Fruit fly (Drosophila melanogaster) whole organism, embryonic: ENCODE results near the gene UbcE2M.

Experiments used
- Atf-2 ChIP-seq: fragments of 200-800 bp; sonication (Bioruptor generic); optimal IDR thresholded peaks from 2 replicates; lab custom pipeline; 2016; ENCODE audit warnings: missing biosample characterization, missing genetic modification characterization
- Atf6 ChIP-seq: fragments of 200-800 bp; sonication (Bioruptor generic); IDR thresholded peaks from 2 replicates; pipeline ENCODE4 v1.3.6; 2022; ENCODE audit warnings: missing biosample characterization, missing genetic modification characterization
- Bdp1 ChIP-seq: fragments of 200-800 bp; sonication (Bioruptor generic); optimal IDR thresholded peaks from 3 replicates; lab custom pipeline; 2016; ENCODE audit warnings: missing biosample characterization, missing genetic modification characterization
- CG10543 ChIP-seq: fragments of 200-800 bp; sonication (Bioruptor generic); optimal IDR thresholded peaks from 3 replicates; lab custom pipeline; 2017; ENCODE audit warnings: missing biosample characterization, mild to moderate bottlenecking, missing genetic modification characterization, moderate library complexity
- CG11695 ChIP-seq: fragments of 200-800 bp; sonication (Bioruptor generic); IDR thresholded peaks from 3 replicates; pipeline ENCODE4 v1.3.6; 2022; ENCODE audit warnings: missing biosample characterization, missing genetic modification characterization
- CG14014 ChIP-seq: fragments of 200-800 bp; sonication (Bioruptor generic); IDR thresholded peaks from 2 replicates; pipeline ENCODE4 v1.3.6; 2022; ENCODE audit warnings: missing biosample characterization, missing genetic modification characterization
- CG16779 ChIP-seq: fragments of 200-800 bp; sonication (Bioruptor generic); IDR thresholded peaks from 2 replicates; pipeline ENCODE4 v1.3.6; 2022; ENCODE audit warnings: missing biosample characterization, missing genetic modification characterization
- CG18619 ChIP-seq: fragments of 200-800 bp; sonication (Bioruptor generic); optimal IDR thresholded peaks from 3 replicates; lab custom pipeline; 2017; ENCODE audit warnings: missing biosample characterization, mild to moderate bottlenecking, missing genetic modification characterization
- CG2889 ChIP-seq: fragments of 200-800 bp; sonication (Bioruptor generic); IDR thresholded peaks from 3 replicates; pipeline ENCODE4 v1.3.6; 2022; ENCODE audit warnings: missing biosample characterization, missing genetic modification characterization
- CG32772 ChIP-seq: fragments of 200-800 bp; sonication (Bioruptor generic); IDR thresholded peaks from 2 replicates; pipeline ENCODE4 v1.3.6; 2022; ENCODE audit warnings: missing biosample characterization, missing genetic modification characterization
- CG33557 ChIP-seq: fragments of 200-800 bp; sonication (Bioruptor generic); optimal IDR thresholded peaks from 2 replicates; lab custom pipeline; 2019; ENCODE audit warnings: missing biosample characterization, mild to moderate bottlenecking, missing genetic modification characterization, moderate library complexity
- CG34224 ChIP-seq: fragments of 200-800 bp; sonication (Bioruptor generic); IDR thresholded peaks from 3 replicates; pipeline ENCODE4 v1.3.6; 2022; ENCODE audit warnings: missing biosample characterization, missing genetic modification characterization; ENCODE audit not compliant: partially characterized antibody
- CG3847 ChIP-seq: fragments of 200-800 bp; sonication (Bioruptor generic); IDR thresholded peaks from 2 replicates; pipeline ENCODE4 v1.3.6; 2022; ENCODE audit warnings: missing biosample characterization, missing genetic modification characterization
- CG6689 ChIP-seq: fragments of 200-800 bp; sonication (Bioruptor generic); IDR thresholded peaks from 2 replicates; pipeline ENCODE4 v1.3.6; 2022; ENCODE audit warnings: missing biosample characterization, missing genetic modification characterization
- CG7963 ChIP-seq: fragments of 200-800 bp; sonication (Bioruptor generic); IDR thresholded peaks from 3 replicates; pipeline ENCODE4 v1.3.6; 2022; ENCODE audit warnings: missing biosample characterization, missing genetic modification characterization; ENCODE audit not compliant: partially characterized antibody
- CG9437 ChIP-seq: fragments of 200-800 bp; sonication (Bioruptor generic); optimal IDR thresholded peaks from 2 replicates; lab custom pipeline; 2018; ENCODE audit warnings: missing biosample characterization, mild to moderate bottlenecking, missing genetic modification characterization
- CG9797 ChIP-seq: fragments of 200-800 bp; sonication (Bioruptor generic); optimal IDR thresholded peaks from 3 replicates; lab custom pipeline; 2018; ENCODE audit warnings: missing biosample characterization, mild to moderate bottlenecking, missing genetic modification characterization
- CG9817 ChIP-seq: fragments of 200-800 bp; sonication (Bioruptor generic); optimal IDR thresholded peaks from 2 replicates; lab custom pipeline; 2018; ENCODE audit warnings: missing biosample characterization, mild to moderate bottlenecking, missing genetic modification characterization, moderate library complexity
- Dbx ChIP-seq: fragments of 200-800 bp; sonication (Bioruptor generic); IDR thresholded peaks from 3 replicates; pipeline ENCODE4 v1.3.6; 2022; ENCODE audit warnings: missing biosample characterization, missing genetic modification characterization
- Dll ChIP-seq: fragments of 200-800 bp; sonication (Bioruptor generic); IDR thresholded peaks from 4 replicates; pipeline ENCODE4 v1.3.6; 2022; ENCODE audit warnings: missing biosample characterization, missing genetic modification characterization; ENCODE audit not compliant: partially characterized antibody
- E2f2 ChIP-seq: fragments of 200-800 bp; sonication (Bioruptor generic); IDR thresholded peaks from 2 replicates; pipeline ENCODE4 v1.3.6; 2022; ENCODE audit warnings: missing biosample characterization, missing genetic modification characterization
- Fer2 ChIP-seq: fragments of 200-800 bp; sonication (Bioruptor generic); optimal IDR thresholded peaks from 2 replicates; lab custom pipeline; 2018; ENCODE audit warnings: missing biosample characterization, mild to moderate bottlenecking, missing genetic modification characterization, moderate library complexity
- Hand ChIP-seq: fragments of 200-800 bp; sonication (Bioruptor generic); optimal IDR thresholded peaks from 2 replicates; lab custom pipeline; 2017; ENCODE audit warnings: mild to moderate bottlenecking, missing biosample characterization, missing genetic modification reagents, missing genetic modification characterization
- Hr51 ChIP-seq, 2 experiments: fragments of 200-800 bp; sonication (Bioruptor generic); optimal IDR thresholded peaks; 2 replicates in 1 of 2; 3 replicates in 1 of 2; lab custom pipeline; 2016 to 2018; ENCODE audit warnings: missing biosample characterization in 2 of 2, missing genetic modification characterization in 2 of 2, mild to moderate bottlenecking in 1 of 2, moderate library complexity in 1 of 2
- NC2α ChIP-seq: fragments of 200-800 bp; sonication (Bioruptor generic); optimal IDR thresholded peaks from 2 replicates; lab custom pipeline; 2016; ENCODE audit warnings: missing biosample characterization, missing genetic modification characterization
- ap ChIP-seq: fragments of 200-800 bp; sonication (Bioruptor generic); IDR thresholded peaks from 2 replicates; pipeline ENCODE4 v1.3.6; 2022; ENCODE audit warnings: missing biosample characterization, missing genetic modification characterization
- ara ChIP-seq: fragments of 200-800 bp; sonication (Bioruptor generic); IDR thresholded peaks from 2 replicates; pipeline ENCODE4 v1.3.6; 2022; ENCODE audit warnings: missing biosample characterization, missing genetic modification characterization
- bbx ChIP-seq: fragments of 200-800 bp; sonication (Bioruptor generic); IDR thresholded peaks from 2 replicates; pipeline ENCODE4 v1.3.6; 2022; ENCODE audit warnings: missing biosample characterization, missing genetic modification characterization; ENCODE audit not compliant: partially characterized antibody
- cg ChIP-seq: fragments of 200-800 bp; sonication (Bioruptor generic); optimal IDR thresholded peaks from 3 replicates; lab custom pipeline; 2019; ENCODE audit warnings: missing biosample characterization, mild to moderate bottlenecking, missing genetic modification characterization, moderate library complexity
- corto ChIP-seq: fragments of 200-800 bp; sonication (Bioruptor generic); optimal IDR thresholded peaks from 2 replicates; lab custom pipeline; 2016; ENCODE audit warnings: missing biosample characterization, mild to moderate bottlenecking, missing genetic modification characterization, moderate library complexity
- crp ChIP-seq, 2 experiments: fragments of 200-800 bp; sonication (Bioruptor generic); optimal IDR thresholded peaks; 2 replicates in 1 of 2; 3 replicates in 1 of 2; lab custom pipeline; 2017; ENCODE audit warnings: missing biosample characterization in 2 of 2, missing genetic modification characterization in 2 of 2, mild to moderate bottlenecking in 1 of 2, moderate library complexity in 1 of 2
- emc ChIP-seq: fragments of 200-800 bp; sonication (Bioruptor generic); optimal IDR thresholded peaks from 2 replicates; lab custom pipeline; 2016; ENCODE audit warnings: missing biosample characterization, missing genetic modification characterization
- exex ChIP-seq: fragments of 200-800 bp; sonication (Bioruptor generic); optimal IDR thresholded peaks from 4 replicates; lab custom pipeline; 2018; ENCODE audit warnings: missing biosample characterization, mild to moderate bottlenecking, missing genetic modification characterization, moderate library complexity
- fd102C ChIP-seq: fragments of 200-800 bp; sonication (Bioruptor generic); optimal IDR thresholded peaks from 2 replicates; lab custom pipeline; 2018; ENCODE audit warnings: missing biosample characterization, mild to moderate bottlenecking, missing genetic modification characterization, moderate library complexity
- fru ChIP-seq: fragments of >200 bp; optimal IDR thresholded peaks from 2 replicates; lab custom pipeline; 2017
- gcm2 ChIP-seq: fragments of 200-800 bp; sonication (Bioruptor generic); optimal IDR thresholded peaks from 2 replicates; lab custom pipeline; 2016; ENCODE audit warnings: missing biosample characterization, missing genetic modification characterization
- gfzf ChIP-seq: fragments of 200-800 bp; sonication (Bioruptor generic); optimal IDR thresholded peaks from 2 replicates; lab custom pipeline; 2016; ENCODE audit warnings: missing biosample characterization, mild to moderate bottlenecking, missing genetic modification characterization, moderate library complexity
- ham ChIP-seq: fragments of 200-800 bp; sonication (Bioruptor generic); IDR thresholded peaks from 2 replicates; pipeline ENCODE4 v1.3.6; 2022; ENCODE audit warnings: missing biosample characterization, missing genetic modification characterization
- her ChIP-seq: fragments of 200-800 bp; sonication (Bioruptor generic); optimal IDR thresholded peaks from 2 replicates; lab custom pipeline; 2016; ENCODE audit warnings: missing biosample characterization, missing genetic modification characterization
- hkb ChIP-seq, 2 experiments: fragments of 200-800 bp in 1 of 2; fragments of >200 bp in 1 of 2; sonication (Bioruptor generic) in 1 of 2; IDR thresholded peaks in 1 of 2; optimal IDR thresholded peaks in 1 of 2; 2 replicates each; pipeline versions ENCODE4 v1.3.6 to Lab custom; 2017 to 2022; ENCODE audit warnings: missing biosample characterization in 1 of 2, missing genetic modification characterization in 1 of 2
- jing ChIP-seq: fragments of 200-800 bp; sonication (Bioruptor generic); optimal IDR thresholded peaks from 2 replicates; lab custom pipeline; 2018; ENCODE audit warnings: missing biosample characterization, mild to moderate bottlenecking, missing genetic modification characterization
- lilli ChIP-seq: fragments of 200-800 bp; sonication (Bioruptor generic); optimal IDR thresholded peaks from 3 replicates; lab custom pipeline; 2016; ENCODE audit warnings: missing biosample characterization, missing genetic modification characterization
- prd ChIP-seq, 3 experiments: fragments of >200 bp in 2 of 3; fragments of 200-800 bp in 1 of 3; sonication (Bioruptor generic) in 1 of 3; optimal IDR thresholded peaks in 2 of 3; IDR thresholded peaks in 1 of 3; 2 replicates in 2 of 3; 3 replicates in 1 of 3; pipeline versions ENCODE4 v1.3.6 to Lab custom; 2017 to 2022; ENCODE audit warnings: missing biosample characterization in 1 of 3, missing genetic modification characterization in 1 of 3
- pros ChIP-seq: fragments of 200-800 bp; sonication (Bioruptor generic); optimal IDR thresholded peaks from 3 replicates; lab custom pipeline; 2019; ENCODE audit warnings: missing biosample characterization, mild to moderate bottlenecking, missing genetic modification characterization, moderate library complexity
- schlank ChIP-seq: fragments of 200-800 bp; sonication (Bioruptor generic); optimal IDR thresholded peaks from 2 replicates; lab custom pipeline; 2018; ENCODE audit warnings: missing biosample characterization, mild to moderate bottlenecking, missing genetic modification characterization
- sens ChIP-seq: fragments of 200-800 bp; sonication (Bioruptor generic); peaks from one replicate; lab custom pipeline; 2016; ENCODE audit warnings: missing biosample characterization, missing genetic modification characterization
- slbo ChIP-seq: fragments of 200-800 bp; sonication (Bioruptor generic); IDR thresholded peaks from 2 replicates; pipeline ENCODE4 v1.3.6; 2022; ENCODE audit warnings: missing biosample characterization, missing genetic modification characterization
- stwl ChIP-seq: fragments of 200-800 bp; sonication (Bioruptor generic); optimal IDR thresholded peaks from 3 replicates; lab custom pipeline; 2018; ENCODE audit warnings: missing biosample characterization, mild to moderate bottlenecking, missing genetic modification characterization, moderate library complexity

UbcE2M gene

DNA sequence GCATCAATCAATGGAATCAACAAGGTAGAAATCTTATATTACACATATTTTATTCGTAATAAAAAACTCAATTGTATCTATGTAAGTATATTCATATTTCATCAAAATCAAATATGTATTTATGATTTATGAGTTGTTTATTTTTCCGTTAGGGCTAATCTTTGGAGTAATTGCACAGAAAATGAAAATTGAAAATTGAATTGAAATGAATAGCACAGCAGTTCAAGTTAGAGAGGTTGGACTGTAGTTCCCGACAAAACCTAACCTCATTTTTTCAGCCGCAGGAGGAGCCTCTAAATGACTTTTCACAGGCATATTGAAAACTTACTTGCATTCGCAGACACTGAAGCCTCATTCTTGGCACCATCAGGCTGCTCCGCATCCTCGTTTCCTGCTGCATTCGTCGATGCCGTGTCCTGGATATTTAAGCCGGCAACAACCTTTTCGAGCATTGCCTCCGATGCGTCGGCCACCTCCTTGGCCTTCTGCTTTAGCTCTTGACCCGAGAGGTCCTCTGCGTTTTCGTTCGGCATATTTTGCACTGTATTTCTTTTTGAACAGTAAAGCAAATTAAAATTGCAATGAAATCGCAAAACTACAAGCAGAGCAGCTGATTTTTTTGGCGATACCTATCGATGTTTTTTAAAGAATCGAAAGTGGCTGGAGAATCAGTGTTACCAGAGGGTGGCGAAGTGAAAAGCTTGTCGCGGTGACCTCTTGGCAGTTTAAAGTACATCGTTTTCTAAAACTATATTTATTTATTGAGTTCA lies 19.8 kb downstream of the UbcE2M start, which contains the start of gene Nmt (continued):
- TF ChIP-seq gfzf (GFP tag; lab: Kevin White, UChicago), result peak; percentile 80
- no peak for TF ChIP-seq ham (GFP tag; lab: Robert Waterston, UW)
- TF ChIP-seq corto (GFP tag; lab: Kevin White, UChicago), result no peak
- TF ChIP-seq prd (optimal IDR thresholded peaks at IDR 0.05; lab: Kevin White, UChicago), result no peak
- peak; percentile 51; the same call in 1 of the 3 replicates for TF ChIP-seq prd (GFP tag; IDR thresholded peaks at IDR 0.05; lab: Robert Waterston, UW)
- peak; percentile 2 for TF ChIP-seq CG9817
- TF ChIP-seq gcm2 (GFP tag; lab: Kevin White, UChicago), result no peak
- TF ChIP-seq Dll (GFP tag; lab: Robert Waterston, UW), result peak; percentile 82
- TF ChIP-seq crp (GFP tag; optimal IDR thresholded peaks at IDR 0.05; lab: Kevin White, UChicago), result peak; percentile 25 to 90
- no peak for TF ChIP-seq fru (lab: Kevin White, UChicago)
- TF ChIP-seq emc (GFP tag; lab: Kevin White, UChicago), result no peak
- TF ChIP-seq CG34224 (GFP tag; lab: Robert Waterston, UW), result peak; percentile 80
- TF ChIP-seq CG18619 (GFP tag; lab: Kevin White, UChicago), result no peak
- peak; percentile 59 for TF ChIP-seq lilli (GFP tag; lab: Kevin White, UChicago)
- no peak for TF ChIP-seq hkb (optimal IDR thresholded peaks at IDR 0.05; lab: Kevin White, UChicago)
- TF ChIP-seq hkb (GFP tag; IDR thresholded peaks at IDR 0.05; lab: Robert Waterston, UW), result 0 out of 2 replicates have a peak, but pooled peaks have one; percentile 26
- no peak for TF ChIP-seq jing (GFP tag; lab: Kevin White, UChicago)
- no peak for TF ChIP-seq CG6689 (GFP tag; lab: Robert Waterston, UW)
- TF ChIP-seq CG33557 (GFP tag; lab: Kevin White, UChicago), result no peak
- peak; percentile 48; the same call in 1 of the 2 replicates for TF ChIP-seq Atf6 (GFP tag; lab: Robert Waterston, UW)
- 0 out of 3 replicates have a peak, but pooled peaks have one; percentile 28 for TF ChIP-seq Dbx (GFP tag; lab: Robert Waterston, UW)
- TF ChIP-seq CG10543 (GFP tag; lab: Kevin White, UChicago), result no peak
- no peak for TF ChIP-seq exex (tag; lab: Kevin White, UChicago)
- TF ChIP-seq schlank (tag; lab: Kevin White, UChicago), result no peak
- TF ChIP-seq E2f2 (GFP tag; lab: Robert Waterston, UW), result peak; percentile 86
- no peak for TF ChIP-seq ap
- TF ChIP-seq CG3847 (GFP tag; lab: Robert Waterston, UW), result peak; percentile 25
- TF ChIP-seq her (GFP tag; lab: Kevin White, UChicago), result no peak
- no peak for TF ChIP-seq CG32772
- no peak for TF ChIP-seq Hr51 (GFP tag; optimal IDR thresholded peaks at IDR 0.05; lab: Kevin White, UChicago)
- no peak for TF ChIP-seq Fer2 (tag; lab: Kevin White, UChicago)
- peak; percentile 52 for TF ChIP-seq stwl
- no peak for TF ChIP-seq pros (GFP tag; lab: Kevin White, UChicago)
- peak; percentile 71 for TF ChIP-seq sens (GFP tag; lab: Kevin White, UChicago)
- TF ChIP-seq NC2α (GFP tag; lab: Kevin White, UChicago), result no peak
- TF ChIP-seq Hand (GFP tag; lab: Kevin White, UChicago), result no peak
- TF ChIP-seq ara, result no peak
- no peak for TF ChIP-seq Bdp1 (GFP tag; lab: Kevin White, UChicago)
- no peak for TF ChIP-seq CG16779 (GFP tag; lab: Robert Waterston, UW)
- TF ChIP-seq CG2889 (GFP tag; lab: Robert Waterston, UW), result 0 out of 3 replicates have a peak, but pooled peaks have one; percentile 33
- no peak for TF ChIP-seq Atf-2 (GFP tag; lab: Kevin White, UChicago)
- no peak for TF ChIP-seq fd102C
- 0 out of 3 replicates have a peak, but pooled peaks have one; percentile 6 for TF ChIP-seq CG11695
- no peak for TF ChIP-seq cg
- peak; percentile 82 for TF ChIP-seq slbo (GFP tag; lab: Robert Waterston, UW)
- TF ChIP-seq bbx (GFP tag; lab: Robert Waterston, UW), result peak; percentile 82
- TF ChIP-seq CG9437 (GFP tag; lab: Kevin White, UChicago), result peak; percentile 10
- TF ChIP-seq CG14014 (GFP tag; lab: Robert Waterston, UW), result peak; percentile 56; the same call in 1 of the 2 replicates
- TF ChIP-seq CG9797 (GFP tag; lab: Kevin White, UChicago), result peak; percentile 67
- peak; percentile 72 for TF ChIP-seq CG7963 (GFP tag; lab: Robert Waterston, UW)
